Fruit fly (Drosophila melanogaster): ENCODE results near the gene CG10725.

The CG10725 gene

dm6 chr3L:13409809-13410521 lies 27.8 kb upstream of the CG10725 start:
- peak; percentile 23 for TF ChIP-seq kay (GFP tag; ENCODE audit: borderline replicate concordance)
- no peak for TF ChIP-seq Crg-1 (GFP tag; optimal IDR thresholded peaks at IDR 0.05)
- no peak for TF ChIP-seq cnc (optimal IDR thresholded peaks at IDR 0.05)

dm6 chr3L:13410999-13411398 lies 26.8 kb upstream of the CG10725 start:
- TF ChIP-seq CG12768 (GFP tag; optimal IDR thresholded peaks at IDR 0.05) (no peak), CG14711 (tag; optimal IDR thresholded peaks at IDR 0.05) (no peak), Mnt (GFP tag; optimal IDR thresholded peaks at IDR 0.05) (no peak), toe (GFP tag; optimal IDR thresholded peaks at IDR 0.05) (no peak)

dm6 chr3L:13412200-13412885 lies 25.4 kb upstream of the CG10725 start, which contains the start of the genes CG10222 and flr:
CG10222 (minus strand) TSS chr3L:13412453.
flr (plus strand) TSS chr3L:13412843.
- TF ChIP-seq CG14711 (tag; optimal IDR thresholded peaks at IDR 0.05): peak; percentile 12
- no peak for TF ChIP-seq Hr96 (GFP tag; optimal IDR thresholded peaks at IDR 0.05)
- TF ChIP-seq CG11617 (GFP tag; optimal IDR thresholded peaks at IDR 0.05): peak; percentile 41
- peak; percentile 43 for TF ChIP-seq toe (GFP tag; optimal IDR thresholded peaks at IDR 0.05)
- no peak for TF ChIP-seq Clk (GFP tag; optimal IDR thresholded peaks at IDR 0.05)
- TF ChIP-seq kay (GFP tag; ENCODE audit: borderline replicate concordance): peak; percentile 71
- peak; percentile 4 for TF ChIP-seq Mnt (GFP tag; optimal IDR thresholded peaks at IDR 0.05)
- peak; percentile 38 for TF ChIP-seq CG5204 (GFP tag; optimal IDR thresholded peaks at IDR 0.05)
- no peak for TF ChIP-seq tj (GFP tag; optimal IDR thresholded peaks at IDR 0.05)
- no peak for TF ChIP-seq cnc (optimal IDR thresholded peaks at IDR 0.05)
- TF ChIP-seq CG1620 (GFP tag; optimal IDR thresholded peaks at IDR 0.05): no peak
- TF ChIP-seq CG7101 (tag; optimal IDR thresholded peaks at IDR 0.05): peak; percentile 7
- TF ChIP-seq pad (GFP tag; optimal IDR thresholded peaks at IDR 0.05): peak; percentile 37
- peak; percentile 26 for TF ChIP-seq CG7045 (GFP tag; optimal IDR thresholded peaks at IDR 0.05)
- TF ChIP-seq Crg-1 (GFP tag; optimal IDR thresholded peaks at IDR 0.05): peak; percentile 1

dm6 chr3L:13412886-13413224 lies 24.9 kb upstream of the CG10725 start:
- TF ChIP-seq CG7045 (GFP tag; optimal IDR thresholded peaks at IDR 0.05) (no peak), pad (GFP tag; optimal IDR thresholded peaks at IDR 0.05) (peak; percentile 34), CG5204 (GFP tag; optimal IDR thresholded peaks at IDR 0.05) (no peak), Mnt (GFP tag; optimal IDR thresholded peaks at IDR 0.05) (no peak), tj (GFP tag; optimal IDR thresholded peaks at IDR 0.05) (peak; percentile 36), CG12768 (GFP tag; optimal IDR thresholded peaks at IDR 0.05) (no peak)

DNA sequence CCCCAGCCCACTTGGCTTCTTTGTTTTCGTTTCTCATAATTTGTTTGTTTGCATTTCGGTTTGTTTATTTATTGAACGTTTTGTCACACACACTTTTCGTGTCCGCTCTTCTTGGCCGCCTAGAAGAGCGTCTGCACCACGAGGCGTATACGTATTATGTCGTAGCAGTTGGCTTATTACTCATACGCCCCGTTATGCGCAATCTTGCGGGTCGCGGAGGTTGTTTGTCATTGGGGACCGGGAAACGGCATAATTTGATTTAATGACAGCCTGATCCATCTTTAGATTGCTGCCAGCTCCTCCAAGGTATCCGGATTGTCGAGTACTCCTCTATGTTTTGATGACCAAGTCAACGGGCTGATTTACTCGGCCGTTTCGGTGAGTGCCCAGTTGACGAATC lies 17.5 kb upstream of the CG10725 start:
- TF ChIP-seq bab1 (GFP tag; optimal IDR thresholded peaks at IDR 0.05) (no peak), kay (GFP tag; ENCODE audit: borderline replicate concordance) (peak; percentile 15), tj (GFP tag; optimal IDR thresholded peaks at IDR 0.05) (no peak), Mnt (GFP tag; optimal IDR thresholded peaks at IDR 0.05) (no peak)

dm6 chr3L:13422286-13422787 lies 15.4 kb upstream of the CG10725 start, which contains the start of gene CG32121:
CG32121 (minus strand) TSS chr3L:13422336.
- TF ChIP-seq CG1620 (GFP tag; optimal IDR thresholded peaks at IDR 0.05): no peak
- TF ChIP-seq Crg-1 (GFP tag; optimal IDR thresholded peaks at IDR 0.05): no peak

DNA sequence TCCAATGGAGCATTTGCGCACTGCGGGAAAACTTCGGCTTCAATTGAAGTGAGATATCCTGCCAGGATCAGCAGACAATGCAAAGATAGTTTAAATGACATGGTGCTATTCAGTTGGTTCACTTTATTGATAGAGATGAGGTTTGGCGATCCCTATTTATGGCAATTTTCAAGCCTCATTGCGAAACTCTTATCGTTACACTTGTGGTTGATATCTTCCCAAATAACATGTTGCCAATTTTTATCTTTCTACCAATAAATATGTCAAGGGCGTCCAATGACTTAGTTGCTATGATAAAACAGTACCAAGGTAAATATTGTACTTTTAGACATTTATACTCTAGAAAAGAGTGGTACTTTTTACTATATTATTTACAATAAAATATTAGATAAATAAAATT lies 13.7 kb upstream of the CG10725 start, which contains the start of gene CG33263:
CG33263 (minus strand) TSS at position 101 of the 400 bp plus-strand sequence.
- no peak for TF ChIP-seq kay (GFP tag; ENCODE audit: borderline replicate concordance)
- no peak for TF ChIP-seq CG7101 (tag; optimal IDR thresholded peaks at IDR 0.05)
- no peak for TF ChIP-seq CG7045 (GFP tag; optimal IDR thresholded peaks at IDR 0.05)

dm6 chr3L:13425571-13425970 lies 12.2 kb upstream of the CG10725 start, which contains the start of gene CG14106:
CG14106 (minus strand) TSS chr3L:13425671.
- TF ChIP-seq toe (GFP tag; optimal IDR thresholded peaks at IDR 0.05): no peak
- TF ChIP-seq CG11617 (GFP tag; optimal IDR thresholded peaks at IDR 0.05): no peak
- no peak for TF ChIP-seq ovo (GFP tag; optimal IDR thresholded peaks at IDR 0.05)

DNA sequence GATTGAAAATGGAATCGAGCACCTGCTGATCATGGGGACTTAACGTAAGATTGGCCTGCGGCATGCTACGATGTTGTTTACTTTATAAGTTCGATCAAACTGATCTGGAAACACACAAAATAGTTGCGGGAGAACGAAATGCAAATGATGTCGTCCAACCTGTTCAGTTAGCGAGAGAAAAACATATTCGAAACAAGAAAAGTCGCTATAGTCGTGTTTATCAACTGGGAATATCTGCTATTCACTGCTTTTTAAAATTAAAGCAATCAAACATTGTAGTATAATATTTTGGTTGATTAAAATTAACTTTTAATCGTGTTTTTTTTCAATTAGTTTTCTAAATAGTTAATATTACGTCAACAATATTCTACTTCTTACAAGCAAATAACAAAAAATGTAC lies 11.2 kb upstream of the CG10725 start, which contains the start of gene CG14105:
CG14105 (minus strand) TSS at position 101 of the 400 bp plus-strand sequence.
- TF ChIP-seq CG33017 (tag; optimal IDR thresholded peaks at IDR 0.05) (no peak), CG7045 (GFP tag; optimal IDR thresholded peaks at IDR 0.05) (no peak)

All from whole organism, adult.